Fruit fly (Drosophila melanogaster) S2 (cell line): ENCODE results near the gene CG31431.
A peak's percentile ranks its signal among the peaks of the same experiment; 100 is the strongest.

ENCODE experiments used
- CG8478 ChIP-seq: fragments of >200 bp; optimal IDR thresholded peaks from 2 replicates; lab custom pipeline; 2018
- CTCF ChIP-seq, 2 experiments: fragments of >200 bp; optimal IDR thresholded peaks; 2 replicates each; lab custom pipeline; 2018

The CG31431 gene

DNA sequence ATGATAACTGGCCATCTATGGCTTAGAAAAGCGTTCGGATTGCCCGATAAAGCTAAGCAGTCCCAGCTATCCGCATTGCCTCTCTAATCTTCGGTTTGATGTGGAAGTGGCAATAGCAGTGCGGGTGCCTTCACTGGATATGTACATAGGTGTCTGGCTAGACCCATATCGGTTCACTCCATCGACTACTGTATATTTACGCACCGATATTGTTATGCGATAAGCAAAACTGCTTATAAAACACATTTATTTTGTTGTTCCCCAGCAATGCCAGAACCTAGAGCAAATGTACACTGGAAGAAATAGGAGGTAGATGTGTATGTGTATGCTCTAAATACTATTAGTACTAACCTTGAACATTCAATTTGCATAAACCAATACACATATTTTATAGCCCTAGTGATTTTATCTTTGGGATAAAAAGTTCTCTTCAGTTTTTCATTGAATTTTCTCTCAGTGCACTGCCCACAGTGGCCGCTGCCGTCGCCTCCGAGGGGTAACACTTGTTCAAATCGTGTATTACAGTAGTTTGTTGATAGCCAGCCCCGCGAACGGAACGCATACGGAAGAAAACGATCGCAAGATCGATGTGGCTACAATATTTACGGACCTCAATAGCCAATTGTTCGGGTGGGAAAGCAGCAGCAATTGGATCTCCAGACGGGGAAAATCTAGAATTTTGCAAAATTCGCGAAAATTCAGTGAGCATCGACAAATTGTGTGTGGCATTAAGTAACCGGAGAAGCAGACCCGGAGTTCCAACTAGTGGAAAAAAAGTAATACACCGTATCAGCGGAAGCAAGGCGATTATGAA lies at the start of gene CG31431:
Gene CG31431, plus strand, starts transcription at position 524 of the 814 bp plus-strand sequence.
- TF ChIP-seq CTCF (optimal IDR thresholded peaks at IDR 0.05; lab: Kevin White, UChicago), result no peak

DNA sequence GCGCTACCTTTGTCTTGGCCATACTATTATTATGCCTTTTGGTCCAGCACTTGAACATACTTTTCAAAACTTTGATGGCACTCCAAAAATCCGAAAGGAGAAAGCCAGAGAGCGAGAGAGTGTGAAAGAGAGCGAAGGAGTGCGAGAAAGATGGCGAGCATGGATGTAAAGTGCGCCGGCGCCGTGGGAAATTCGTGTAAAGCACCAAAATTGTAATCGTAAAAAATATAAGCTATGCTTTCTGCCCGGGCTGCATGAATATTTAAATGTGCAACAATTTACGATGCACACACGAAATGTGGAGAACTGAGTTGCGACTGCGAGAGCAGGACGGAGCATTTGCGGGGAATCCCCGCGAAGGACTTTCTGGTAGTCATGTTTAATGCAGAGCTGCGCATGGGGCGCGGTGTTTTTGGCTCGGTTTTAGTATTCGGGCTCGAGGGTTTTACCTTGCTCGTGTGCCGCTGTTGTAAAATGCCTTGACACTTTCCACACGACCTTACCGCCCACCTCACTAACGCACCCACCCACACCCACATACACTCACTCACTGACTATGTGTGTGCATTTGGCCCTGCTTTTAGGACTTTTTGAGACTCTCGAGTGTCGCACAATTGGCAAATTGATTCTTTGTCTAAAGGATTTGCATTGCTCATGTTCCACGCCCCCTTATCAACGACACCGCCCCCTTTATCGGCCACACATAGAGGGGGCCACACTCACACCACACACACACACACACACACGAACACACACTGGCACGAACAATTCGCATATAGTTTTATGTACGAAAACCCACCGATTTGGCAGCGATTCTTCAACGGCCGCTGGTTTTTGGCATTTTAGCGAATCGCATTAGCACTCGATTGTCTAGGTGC lies 48.6 kb upstream of the CG31431 start:
- no peak for TF ChIP-seq CTCF (optimal IDR thresholded peaks at IDR 0.05; lab: Kevin White, UChicago)
- no peak for TF ChIP-seq CG8478 (lab: Kevin White, UChicago)

DNA sequence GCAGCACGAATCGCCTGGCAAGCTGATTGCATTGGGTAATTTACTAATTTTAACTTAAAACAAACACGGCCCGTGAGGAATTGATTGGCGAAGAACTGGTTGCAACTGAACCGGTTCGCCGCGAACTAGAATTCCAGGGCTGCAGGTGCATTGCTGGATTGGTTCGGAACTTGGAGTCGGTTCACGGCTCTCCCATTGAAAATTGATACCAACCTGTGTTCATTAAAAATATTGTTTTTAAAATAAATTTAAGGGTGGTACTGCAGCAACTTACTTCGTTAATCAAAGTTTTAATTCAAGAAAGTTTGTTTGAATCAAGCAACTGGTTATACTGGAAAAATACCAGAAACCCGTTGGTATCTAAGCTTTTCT lies 47.9 kb upstream of the CG31431 start, which contains the start of gene CASK:
Gene CASK, minus strand, starts transcription at position 113 of the 372 bp plus-strand sequence.
- TF ChIP-seq CG8478 (lab: Kevin White, UChicago) (no peak), CTCF (optimal IDR thresholded peaks at IDR 0.05; lab: Kevin White, UChicago) (peak in 1 of 2 experiments; percentile 10)

DNA sequence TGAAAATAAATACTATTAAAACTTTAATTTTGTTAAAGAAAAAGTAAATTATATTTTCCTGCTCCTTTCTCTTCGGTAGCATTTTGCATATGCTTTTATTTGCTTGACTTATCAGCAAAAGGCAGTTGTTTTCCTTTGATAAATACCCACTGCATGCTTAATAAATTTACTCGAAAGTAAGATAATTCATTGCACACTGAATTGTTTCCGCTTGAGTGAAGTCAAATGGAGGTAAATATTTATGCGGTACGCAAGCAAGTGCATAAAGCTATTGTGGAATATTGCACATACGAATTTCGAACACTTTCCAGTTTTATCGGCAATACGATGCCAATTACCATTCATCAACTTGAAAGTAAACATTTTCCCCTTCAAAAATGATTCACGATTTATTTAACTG lies 47.4 kb upstream of the CG31431 start:
- TF ChIP-seq CG8478 (lab: Kevin White, UChicago), result no peak

- no peak for TF ChIP-seq CG8478 (lab: Kevin White, UChicago)
- no peak for TF ChIP-seq CTCF (optimal IDR thresholded peaks at IDR 0.05; lab: Kevin White, UChicago)
Observed at dm6 chr3R:21823699-21824406, 46.6 kb upstream of the CG31431 start.

DNA sequence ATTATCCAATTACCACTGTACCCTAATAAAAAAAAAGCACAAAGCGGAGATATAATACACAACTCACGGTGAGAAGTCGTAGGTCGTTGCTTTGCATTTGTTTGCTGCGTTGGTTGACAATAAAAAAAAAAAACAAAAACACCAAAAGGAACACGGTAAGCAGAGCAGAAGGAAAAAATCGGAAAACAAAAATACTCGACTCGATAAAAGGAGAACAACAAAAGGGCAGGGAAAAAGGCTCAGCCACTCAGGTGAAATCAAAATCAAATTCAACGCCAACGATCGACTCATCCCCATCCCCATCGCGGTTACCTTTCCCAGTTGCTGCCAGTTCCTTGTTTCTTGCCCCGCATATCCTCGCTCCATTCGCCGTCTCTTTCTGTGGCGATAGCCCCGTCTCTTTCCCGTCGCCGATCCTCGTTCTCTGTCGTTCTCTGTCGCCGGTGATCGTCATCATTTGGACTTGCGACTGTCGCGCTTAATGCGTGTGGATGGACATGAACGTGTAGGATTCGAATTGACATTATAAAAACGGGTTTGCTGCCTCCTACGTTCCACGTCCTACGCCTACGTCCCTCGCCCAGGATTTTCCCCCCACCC lies 46.0 kb upstream of the CG31431 start:
- TF ChIP-seq CG8478 (lab: Kevin White, UChicago) (no peak), CTCF (optimal IDR thresholded peaks at IDR 0.05; lab: Kevin White, UChicago) (peak in 1 of 2 experiments; percentile 13)

DNA sequence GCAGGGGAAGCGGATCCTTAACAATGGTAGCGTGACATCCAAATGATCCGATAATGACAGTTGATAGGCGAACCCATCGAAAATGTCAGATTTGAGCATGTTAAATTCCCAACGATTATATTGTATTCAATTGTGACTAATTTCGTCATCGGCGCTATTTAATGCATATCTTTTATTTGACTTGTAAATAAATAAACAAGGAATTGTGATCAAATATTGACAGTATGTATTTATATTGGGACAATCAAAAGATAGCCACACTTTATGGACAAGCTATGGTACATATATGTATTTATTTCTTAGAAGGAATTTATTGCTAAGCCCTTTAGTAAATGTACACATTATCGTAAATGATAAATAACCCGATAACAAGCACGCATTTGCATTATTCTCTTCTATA lies 45.3 kb upstream of the CG31431 start:
- TF ChIP-seq CG8478 (lab: Kevin White, UChicago) (no peak), CTCF (optimal IDR thresholded peaks at IDR 0.05; lab: Kevin White, UChicago) (no peak)

dm6 chr3R:21825775-21826558 lies 44.5 kb upstream of the CG31431 start:
- TF ChIP-seq CG8478 (lab: Kevin White, UChicago), result no peak
- TF ChIP-seq CTCF (optimal IDR thresholded peaks at IDR 0.05; lab: Kevin White, UChicago), result no peak

- no peak for TF ChIP-seq CTCF (optimal IDR thresholded peaks at IDR 0.05; lab: Kevin White, UChicago)
- TF ChIP-seq CG8478 (lab: Kevin White, UChicago), result no peak
Observed at dm6 chr3R:21827453-21828039, 42.9 kb upstream of the CG31431 start.

- TF ChIP-seq CG8478 (lab: Kevin White, UChicago) (no peak), CTCF (optimal IDR thresholded peaks at IDR 0.05; lab: Kevin White, UChicago) (no peak)
Observed at dm6 chr3R:21828040-21828526, 42.4 kb upstream of the CG31431 start.

DNA sequence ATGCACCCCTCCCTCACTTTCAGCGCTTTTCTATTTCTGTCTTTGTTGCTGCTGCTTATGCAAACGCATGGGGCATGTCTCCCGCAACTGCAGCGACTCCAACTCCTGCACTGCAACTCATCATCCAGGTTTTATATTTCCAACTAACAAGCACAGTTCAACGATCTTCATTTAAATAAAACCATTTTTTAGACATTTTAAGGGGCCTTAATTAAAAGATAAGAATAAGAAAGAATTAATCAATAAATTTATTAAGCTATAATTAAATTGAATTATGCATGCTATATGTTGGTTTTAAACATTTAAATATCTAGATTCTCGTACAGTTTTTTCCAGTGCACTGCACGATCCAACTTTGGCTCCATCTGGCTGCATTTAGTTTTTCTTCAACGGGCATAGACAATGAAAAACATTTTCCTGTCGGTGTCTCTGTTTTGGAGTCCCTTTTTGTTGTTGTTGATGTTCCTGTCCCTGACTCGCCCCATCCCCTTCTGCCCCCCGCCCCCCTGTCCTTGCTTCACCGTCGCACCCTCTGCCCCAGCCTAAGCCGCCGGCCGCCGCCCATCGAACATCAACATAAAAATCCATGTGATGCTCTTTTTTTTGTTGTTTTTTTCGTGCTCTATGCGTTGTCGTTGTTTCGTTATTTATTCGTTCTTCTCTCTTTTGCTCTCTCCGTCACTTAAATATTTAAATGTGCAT lies 41.5 kb upstream of the CG31431 start:
- TF ChIP-seq CTCF (optimal IDR thresholded peaks at IDR 0.05; lab: Kevin White, UChicago) (no peak), CG8478 (lab: Kevin White, UChicago) (no peak)

- TF ChIP-seq CG8478 (lab: Kevin White, UChicago), result no peak
Observed at dm6 chr3R:21829487-21829957, 41.0 kb upstream of the CG31431 start.
